ENCODE assay signal across 1 fruit fly cellular context in the genomic region with DNA sequence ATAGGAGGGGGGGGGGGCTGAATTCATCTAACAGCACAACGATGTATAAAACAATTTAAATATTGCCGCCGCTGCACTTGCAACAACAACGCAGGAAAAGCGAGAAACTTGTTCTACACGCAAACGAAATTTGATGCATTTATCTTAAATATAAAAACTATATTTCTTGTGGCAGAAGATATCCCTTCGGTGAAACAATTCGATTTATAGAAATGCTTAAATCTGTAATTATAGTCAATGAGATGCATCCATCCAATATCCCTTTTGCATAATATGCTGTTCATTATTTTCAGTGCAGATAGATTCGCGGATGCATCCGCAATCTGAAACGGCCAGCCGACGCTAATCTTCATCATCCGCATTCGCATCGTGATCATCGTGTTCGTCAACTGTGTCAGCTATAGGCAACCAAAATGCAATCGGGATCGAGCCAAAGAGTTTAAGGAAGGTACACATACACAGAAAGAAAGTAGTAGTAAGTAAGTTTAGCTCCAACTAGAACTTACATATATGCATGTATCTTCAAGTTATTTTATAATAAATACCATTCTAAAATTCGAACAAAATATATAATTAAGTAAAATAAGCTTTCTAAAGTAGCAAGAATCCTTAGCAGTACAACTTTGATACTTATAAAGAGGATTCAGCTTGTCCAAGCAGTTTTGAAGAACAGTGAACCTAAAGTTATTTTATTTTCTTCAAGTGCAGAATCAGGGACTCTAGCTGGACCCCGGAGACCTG.
TF ChIP-seq lines count a peak whose summit lies in the region.

No protein-coding gene starts in this region.

TF ChIP-seq in whole organism, prepupa, 60 proteins besides CTCF, POLR2A, EP300 and RAD21 (continued from another document):
- peak; percentile 73 for TF ChIP-seq CG32006 (GFP tag; optimal IDR thresholded peaks at IDR 0.05; lab: Kevin White, UChicago)
